In genomic region chrX:15497440-15498271, dm6 we compare ENCODE assay signal across 5 fruit fly cellular contexts.
A peak's percentile ranks its signal among the peaks of the same experiment; 100 is the strongest.
TF ChIP-seq lines count a peak whose summit lies in the region.

No protein-coding gene starts in this region.

- no peak for TF ChIP-seq CTCF in whole organism, embryonic (GFP tag; optimal IDR thresholded peaks at IDR 0.05; lab: Kevin White, UChicago)

TF ChIP-seq in whole organism, adult, 20 proteins besides CTCF, POLR2A, EP300 and RAD21:
- TF ChIP-seq Hr96 (GFP tag; optimal IDR thresholded peaks at IDR 0.05; lab: Kevin White, UChicago) = peak; percentile 30
- TF ChIP-seq CG5204 (GFP tag; optimal IDR thresholded peaks at IDR 0.05; lab: Kevin White, UChicago) = peak; percentile 3
- peak; percentile 27 for TF ChIP-seq CG14711 (tag; optimal IDR thresholded peaks at IDR 0.05; lab: Kevin White, UChicago)
- peak; percentile 54 for TF ChIP-seq pad (GFP tag; optimal IDR thresholded peaks at IDR 0.05; lab: Kevin White, UChicago)
- TF ChIP-seq CG11617 (GFP tag; optimal IDR thresholded peaks at IDR 0.05; lab: Kevin White, UChicago) = peak; percentile 17
- TF ChIP-seq cic (GFP tag; optimal IDR thresholded peaks at IDR 0.05; lab: Kevin White, UChicago) = no peak
- TF ChIP-seq CG7101 (tag; optimal IDR thresholded peaks at IDR 0.05; lab: Kevin White, UChicago) = peak; percentile 58
- no peak for TF ChIP-seq CG1620 (GFP tag; optimal IDR thresholded peaks at IDR 0.05; lab: Kevin White, UChicago)
- TF ChIP-seq Crg-1 (GFP tag; optimal IDR thresholded peaks at IDR 0.05; lab: Kevin White, UChicago) = peak; percentile 0
- TF ChIP-seq toe (GFP tag; optimal IDR thresholded peaks at IDR 0.05; lab: Kevin White, UChicago) = no peak
- peak; percentile 96 for TF ChIP-seq tj (GFP tag; optimal IDR thresholded peaks at IDR 0.05; lab: Kevin White, UChicago)
- TF ChIP-seq Clk (GFP tag; optimal IDR thresholded peaks at IDR 0.05; lab: Kevin White, UChicago) = no peak
- no peak for TF ChIP-seq ovo (GFP tag; optimal IDR thresholded peaks at IDR 0.05; lab: Kevin White, UChicago)

TF ChIP-seq in whole organism, embryonic, 481 proteins besides CTCF, POLR2A, EP300 and RAD21 (continues in another document):
- no peak for TF ChIP-seq Dad (GFP tag; optimal IDR thresholded peaks at IDR 0.05; lab: Kevin White, UChicago)
- no peak for TF ChIP-seq amos (GFP tag; IDR thresholded peaks at IDR 0.05; lab: Robert Waterston, UW; ENCODE audit: partially characterized antibody)
- no peak for TF ChIP-seq CG15011 (GFP tag; optimal IDR thresholded peaks at IDR 0.05; lab: Kevin White, UChicago)
- no peak for TF ChIP-seq Hr3 (GFP tag; optimal IDR thresholded peaks at IDR 0.05; lab: Kevin White, UChicago)
- peak; percentile 25 for TF ChIP-seq Asciz (GFP tag; optimal IDR thresholded peaks at IDR 0.05; lab: Kevin White, UChicago)
- TF ChIP-seq lbe (GFP tag; optimal IDR thresholded peaks at IDR 0.05; lab: Kevin White, UChicago) = no peak
- TF ChIP-seq slou (GFP tag; optimal IDR thresholded peaks at IDR 0.05; lab: Kevin White, UChicago) = no peak
- TF ChIP-seq hkb (optimal IDR thresholded peaks at IDR 0.05; lab: Kevin White, UChicago) = no peak
- no peak for TF ChIP-seq hkb (GFP tag; IDR thresholded peaks at IDR 0.05; lab: Robert Waterston, UW)
- TF ChIP-seq ase (GFP tag; IDR thresholded peaks at IDR 0.05; lab: Robert Waterston, UW) = no peak
- TF ChIP-seq CG10366 (GFP tag; IDR thresholded peaks at IDR 0.05; lab: Robert Waterston, UW) = no peak
- peak; percentile 11; the same call in 1 of the 2 replicates for TF ChIP-seq chm (GFP tag; IDR thresholded peaks at IDR 0.05; lab: Robert Waterston, UW)
- peak in 1 of 2 experiments; percentile 5 for TF ChIP-seq dpn (GFP tag; optimal IDR thresholded peaks at IDR 0.05; lab: Kevin White, UChicago)
- TF ChIP-seq CG1647 (GFP tag; optimal IDR thresholded peaks at IDR 0.05; lab: Kevin White, UChicago) = no peak
- no peak for TF ChIP-seq Hr39 (optimal IDR thresholded peaks at IDR 0.05; lab: Kevin White, UChicago)
- TF ChIP-seq CG31441 (GFP tag; IDR thresholded peaks at IDR 0.05; lab: Robert Waterston, UW) = 0 out of 2 replicates have a peak, but pooled peaks have one; percentile 10
- TF ChIP-seq CG10209 (GFP tag; optimal IDR thresholded peaks at IDR 0.05; lab: Kevin White, UChicago) = peak; percentile 37
- no peak for TF ChIP-seq kay (GFP tag; optimal IDR thresholded peaks at IDR 0.05; lab: Kevin White, UChicago)
- peak; percentile 43; the same call in 1 of the 2 replicates for TF ChIP-seq CG11696 (GFP tag; IDR thresholded peaks at IDR 0.05; lab: Robert Waterston, UW)
- peak; percentile 67 for TF ChIP-seq CG6813 (GFP tag; optimal IDR thresholded peaks at IDR 0.05; lab: Kevin White, UChicago)

TF ChIP-seq in whole organism, prepupa, 60 proteins besides CTCF, POLR2A, EP300 and RAD21 (continues in another document):
- TF ChIP-seq CG1621 (tag; optimal IDR thresholded peaks at IDR 0.05; lab: Kevin White, UChicago) (no peak), CG31627 (GFP tag; optimal IDR thresholded peaks at IDR 0.05; lab: Kevin White, UChicago) (no peak), Blimp-1 (GFP tag; optimal IDR thresholded peaks at IDR 0.05; lab: Kevin White, UChicago) (no peak), svp (GFP tag; lab: Kevin White, UChicago) (no peak), CG16779 (tag; optimal IDR thresholded peaks at IDR 0.05; lab: Kevin White, UChicago) (peak; percentile 5), pdm3 (GFP tag; optimal IDR thresholded peaks at IDR 0.05; lab: Kevin White, UChicago) (no peak), CG6854 (GFP tag; optimal IDR thresholded peaks at IDR 0.05; lab: Kevin White, UChicago) (no peak), esn (GFP tag; optimal IDR thresholded peaks at IDR 0.05; lab: Kevin White, UChicago) (no peak), CG11762 (GFP tag; optimal IDR thresholded peaks at IDR 0.05; lab: Kevin White, UChicago; ENCODE audit: insufficient read depth) (no peak), Eip75B (GFP tag; optimal IDR thresholded peaks at IDR 0.05; lab: Kevin White, UChicago) (no peak), achi (GFP tag; optimal IDR thresholded peaks at IDR 0.05; lab: Kevin White, UChicago) (no peak), CG6808 (GFP tag; optimal IDR thresholded peaks at IDR 0.05; lab: Kevin White, UChicago) (no peak), Sox102F (GFP tag; optimal IDR thresholded peaks at IDR 0.05; lab: Kevin White, UChicago) (no peak), Eip78C (GFP tag; lab: Kevin White, UChicago) (peak; percentile 71), Hr4 (GFP tag; optimal IDR thresholded peaks at IDR 0.05; lab: Kevin White, UChicago) (no peak), eg (GFP tag; IDR thresholded peaks at IDR 0.05; lab: Robert Waterston, UW) (no peak), salr (GFP tag; optimal IDR thresholded peaks at IDR 0.05; lab: Kevin White, UChicago) (no peak), CG15336 (GFP tag; IDR thresholded peaks at IDR 0.05; lab: Robert Waterston, UW) (no peak), Smox (GFP tag; optimal IDR thresholded peaks at IDR 0.05; lab: Kevin White, UChicago) (no peak), Gug (GFP tag; IDR thresholded peaks at IDR 0.05; lab: Robert Waterston, UW) (no peak), CG34406 (GFP tag; optimal IDR thresholded peaks at IDR 0.05; lab: Kevin White, UChicago) (no peak), CG11902 (GFP tag; optimal IDR thresholded peaks at IDR 0.05; lab: Kevin White, UChicago) (no peak), lz (GFP tag; optimal IDR thresholded peaks at IDR 0.05; lab: Kevin White, UChicago) (no peak)

TF ChIP-seq in whole organism, pupa, 21 proteins besides CTCF, POLR2A, EP300 and RAD21:
- TF ChIP-seq Pif1A (GFP tag; optimal IDR thresholded peaks at IDR 0.05; lab: Kevin White, UChicago) (no peak), CG13204 (GFP tag; optimal IDR thresholded peaks at IDR 0.05; lab: Kevin White, UChicago) (peak; percentile 41), CG12605 (GFP tag; IDR thresholded peaks at IDR 0.05; lab: Robert Waterston, UW) (0 out of 2 replicates have a peak, but pooled peaks have one; percentile 7), Pif1B (GFP tag; optimal IDR thresholded peaks at IDR 0.05; lab: Kevin White, UChicago) (no peak), CG32121 (GFP tag; IDR thresholded peaks at IDR 0.05; lab: Robert Waterston, UW) (no peak)

TF ChIP-seq in whole organism, wandering third instar larva, 38 proteins besides CTCF, POLR2A, EP300 and RAD21:
- TF ChIP-seq fru (GFP tag; optimal IDR thresholded peaks at IDR 0.05; lab: Kevin White, UChicago) (peak; percentile 18), h (GFP tag; optimal IDR thresholded peaks at IDR 0.05; lab: Kevin White, UChicago) (peak; percentile 21), Hr78 (GFP tag; optimal IDR thresholded peaks at IDR 0.05; lab: Kevin White, UChicago) (no peak), Mio (GFP tag; optimal IDR thresholded peaks at IDR 0.05; lab: Kevin White, UChicago) (no peak), ey (GFP tag; optimal IDR thresholded peaks at IDR 0.05; lab: Kevin White, UChicago) (peak; percentile 14)
